Fruit fly (Drosophila melanogaster): ENCODE data around the gene msk.

DNA sequence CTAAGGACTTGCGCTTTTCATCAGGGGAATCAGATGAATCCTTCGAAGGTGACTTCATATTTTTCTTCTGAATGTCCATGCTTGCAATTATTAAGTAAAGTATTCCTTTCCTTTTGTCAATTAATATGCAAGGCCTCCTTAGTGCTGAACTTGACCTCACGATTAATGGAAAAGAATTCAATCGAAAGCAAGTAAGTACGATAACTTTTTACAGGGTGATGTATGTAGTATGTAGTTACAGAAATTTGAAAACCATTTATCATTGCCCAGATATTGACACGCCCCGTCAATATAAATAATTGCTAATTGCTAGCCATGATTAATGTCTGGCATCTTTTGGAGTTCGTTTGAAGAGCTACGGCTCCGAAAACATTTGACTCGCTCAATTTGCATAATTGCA is 46.1 kb upstream of the msk start, which contains the start of gene CG42591:
- TF ChIP-seq CG8478 (optimal IDR thresholded peaks at IDR 0.05) (no peak), CTCF (optimal IDR thresholded peaks at IDR 0.05) (no peak)

Data from S2 (cell line).